Fruit fly (Drosophila melanogaster) whole organism, prepupa: Measurements from ENCODE around the gene sad.

ENCODE experiments used
- CG11294 ChIP-seq: fragments of 200-800 bp; sonication (Bioruptor generic); IDR thresholded peaks from 2 replicates; pipeline ENCODE4 v1.3.6; 2022; ENCODE audit warnings: missing biosample characterization, missing genetic modification characterization
- CG11762 ChIP-seq: fragments of 200-800 bp; sonication (Bioruptor generic); optimal IDR thresholded peaks from 3 replicates; lab custom pipeline; 2016; ENCODE audit warnings: missing biosample characterization, missing genetic modification characterization; ENCODE audit not compliant: insufficient read depth
- CG11902 ChIP-seq: fragments of 200-800 bp; sonication (Bioruptor generic); optimal IDR thresholded peaks from 3 replicates; lab custom pipeline; 2016; ENCODE audit warnings: missing biosample characterization, missing genetic modification characterization
- CG15336 ChIP-seq: fragments of 200-800 bp; sonication (Bioruptor generic); IDR thresholded peaks from 2 replicates; pipeline ENCODE4 v1.3.6; 2022; ENCODE audit warnings: missing biosample characterization, missing genetic modification characterization
- CG1621 ChIP-seq: fragments of 200-800 bp; sonication (Bioruptor generic); optimal IDR thresholded peaks from 3 replicates; lab custom pipeline; 2018; ENCODE audit warnings: missing biosample characterization, mild to moderate bottlenecking, missing genetic modification characterization
- CG16779 ChIP-seq: fragments of 200-800 bp; sonication (Bioruptor generic); optimal IDR thresholded peaks from 3 replicates; lab custom pipeline; 2017; ENCODE audit warnings: missing biosample characterization, mild to moderate bottlenecking, missing genetic modification characterization
- CG3032 ChIP-seq: fragments of 200-800 bp; optimal IDR thresholded peaks from 2 replicates; lab custom pipeline; 2019; ENCODE audit warnings: missing biosample characterization, mild to moderate bottlenecking, missing genetic modification characterization, moderate library complexity
- CG31627 ChIP-seq: fragments of 200-800 bp; sonication (Bioruptor generic); optimal IDR thresholded peaks from 3 replicates; lab custom pipeline; 2016; ENCODE audit warnings: missing biosample characterization, missing genetic modification characterization
- CG32006 ChIP-seq: fragments of 200-800 bp; sonication (Bioruptor generic); optimal IDR thresholded peaks from 3 replicates; lab custom pipeline; 2017; ENCODE audit warnings: missing biosample characterization, mild to moderate bottlenecking, missing genetic modification characterization
- CG34406 ChIP-seq: fragments of 200-800 bp; sonication (Bioruptor generic); optimal IDR thresholded peaks from 3 replicates; lab custom pipeline; 2016; ENCODE audit warnings: missing biosample characterization, missing genetic modification characterization
- CG4318 ChIP-seq: fragments of 200-800 bp; sonication (Bioruptor generic); optimal IDR thresholded peaks from 3 replicates; lab custom pipeline; 2017; ENCODE audit warnings: missing biosample characterization, mild to moderate bottlenecking, missing genetic modification characterization
- CG6163 ChIP-seq: fragments of 200-800 bp; sonication (Bioruptor generic); IDR thresholded peaks from 3 replicates; pipeline ENCODE4 v1.3.6; 2022; ENCODE audit warnings: missing biosample characterization, missing genetic modification characterization
- CG6276 ChIP-seq: fragments of 200-800 bp; sonication (Bioruptor generic); optimal IDR thresholded peaks from 2 replicates; lab custom pipeline; 2017; ENCODE audit warnings: missing biosample characterization, mild to moderate bottlenecking, missing genetic modification characterization
- CG6792 ChIP-seq: fragments of 200-800 bp; sonication (Bioruptor generic); optimal IDR thresholded peaks from 3 replicates; lab custom pipeline; 2016; ENCODE audit warnings: missing biosample characterization, missing genetic modification characterization
- CG7368 ChIP-seq: fragments of 200-800 bp; sonication (Bioruptor generic); optimal IDR thresholded peaks from 3 replicates; lab custom pipeline; 2016; ENCODE audit warnings: missing biosample characterization, missing genetic modification characterization
- CG8119 ChIP-seq: fragments of 200-800 bp; sonication (Bioruptor generic); IDR thresholded peaks from 3 replicates; pipeline ENCODE4 v1.3.6; 2022; ENCODE audit warnings: missing biosample characterization, missing genetic modification characterization
- CG9139 ChIP-seq: fragments of 200-800 bp; sonication (Bioruptor generic); optimal IDR thresholded peaks from 3 replicates; lab custom pipeline; 2017; ENCODE audit warnings: missing biosample characterization, mild to moderate bottlenecking, missing genetic modification characterization
- Eip75B ChIP-seq: fragments of 200-800 bp; sonication (Bioruptor generic); optimal IDR thresholded peaks from 3 replicates; lab custom pipeline; 2016; ENCODE audit warnings: missing biosample characterization, missing genetic modification characterization
- Eip78C ChIP-seq: fragments of 200-800 bp; sonication (Bioruptor generic); peaks from one replicate; lab custom pipeline; 2016; ENCODE audit warnings: missing biosample characterization, missing genetic modification characterization
- Eip93F ChIP-seq: fragments of 200-800 bp; sonication (Bioruptor generic); optimal IDR thresholded peaks from 2 replicates; lab custom pipeline; 2016; ENCODE audit warnings: missing biosample characterization, mild to moderate bottlenecking, missing genetic modification characterization
- Ets21C ChIP-seq: fragments of 200-800 bp; sonication (Bioruptor generic); optimal IDR thresholded peaks from 3 replicates; lab custom pipeline; 2016; ENCODE audit warnings: missing biosample characterization, missing genetic modification characterization
- Ets96B ChIP-seq: fragments of 200-800 bp; optimal IDR thresholded peaks from 2 replicates; lab custom pipeline; 2019; ENCODE audit warnings: missing biosample characterization, mild to moderate bottlenecking, missing genetic modification characterization, moderate library complexity
- Hr38 ChIP-seq: sonication (Bioruptor generic); optimal IDR thresholded peaks from 2 replicates; lab custom pipeline; 2016; ENCODE audit warnings: missing biosample characterization, missing genetic modification characterization
- Hr39 ChIP-seq: fragments of 200-800 bp; sonication (Bioruptor generic); optimal IDR thresholded peaks from 2 replicates; lab custom pipeline; 2016; ENCODE audit warnings: missing biosample characterization, missing genetic modification characterization
- Lpt ChIP-seq: fragments of 200-800 bp; sonication (Bioruptor generic); optimal IDR thresholded peaks from 3 replicates; lab custom pipeline; 2016; ENCODE audit warnings: missing biosample characterization, missing genetic modification characterization
- Met ChIP-seq: fragments of 200-800 bp; sonication (Bioruptor generic); optimal IDR thresholded peaks from 3 replicates; lab custom pipeline; 2016; ENCODE audit warnings: missing biosample characterization, missing genetic modification characterization
- OdsH ChIP-seq: fragments of 200-800 bp; sonication (Bioruptor generic); optimal IDR thresholded peaks from 3 replicates; lab custom pipeline; 2016; ENCODE audit warnings: missing biosample characterization, missing genetic modification characterization
- Smox ChIP-seq: fragments of 200-800 bp; sonication (Bioruptor generic); optimal IDR thresholded peaks from 3 replicates; lab custom pipeline; 2016; ENCODE audit warnings: missing biosample characterization, missing genetic modification characterization
- Sox102F ChIP-seq: fragments of 200-800 bp; sonication (Bioruptor generic); optimal IDR thresholded peaks from 2 replicates; lab custom pipeline; 2016; ENCODE audit warnings: missing biosample characterization, mild to moderate bottlenecking, missing genetic modification characterization
- Sox14 ChIP-seq: fragments of 200-800 bp; sonication (Bioruptor generic); optimal IDR thresholded peaks from 3 replicates; lab custom pipeline; 2016; ENCODE audit warnings: missing biosample characterization, missing genetic modification characterization
- Sox15 ChIP-seq: fragments of 200-800 bp; sonication (Bioruptor generic); optimal IDR thresholded peaks from 3 replicates; lab custom pipeline; 2016; ENCODE audit warnings: missing biosample characterization, missing genetic modification characterization
- achi ChIP-seq: fragments of 200-800 bp; sonication (Bioruptor generic); optimal IDR thresholded peaks from 3 replicates; lab custom pipeline; 2016; ENCODE audit warnings: missing biosample characterization, missing genetic modification characterization
- cyc ChIP-seq: fragments of 200-800 bp; sonication (Bioruptor generic); optimal IDR thresholded peaks from 3 replicates; lab custom pipeline; 2016; ENCODE audit warnings: missing biosample characterization, missing genetic modification characterization
- dac ChIP-seq: fragments of 200-800 bp; sonication (Bioruptor generic); optimal IDR thresholded peaks from 2 replicates; lab custom pipeline; 2017; ENCODE audit warnings: missing biosample characterization, mild to moderate bottlenecking, missing genetic modification characterization
- dsx ChIP-seq: fragments of 200-800 bp; optimal IDR thresholded peaks from 3 replicates; lab custom pipeline; 2019; ENCODE audit warnings: missing biosample characterization, mild to moderate bottlenecking, missing genetic modification characterization, moderate library complexity; ENCODE audit not compliant: poor library complexity, severe bottlenecking
- fd85E ChIP-seq: fragments of 200-800 bp; sonication (Bioruptor generic); optimal IDR thresholded peaks from 3 replicates; lab custom pipeline; 2016; ENCODE audit warnings: missing biosample characterization, missing genetic modification characterization
- fkh ChIP-seq: fragments of 200-800 bp; sonication (Bioruptor generic); optimal IDR thresholded peaks from 3 replicates; lab custom pipeline; 2017; ENCODE audit warnings: missing biosample characterization, mild to moderate bottlenecking, missing genetic modification characterization, moderate library complexity
- lz ChIP-seq: fragments of 200-800 bp; sonication (Bioruptor generic); optimal IDR thresholded peaks from 3 replicates; lab custom pipeline; 2016; ENCODE audit warnings: missing biosample characterization, missing genetic modification characterization
- net ChIP-seq: fragments of 200-800 bp; sonication (Bioruptor generic); optimal IDR thresholded peaks from 3 replicates; lab custom pipeline; 2016; ENCODE audit warnings: missing biosample characterization, missing genetic modification characterization
- pdm3 ChIP-seq: fragments of 200-800 bp; sonication (Bioruptor generic); optimal IDR thresholded peaks from 3 replicates; lab custom pipeline; 2016; ENCODE audit warnings: missing biosample characterization, missing genetic modification characterization
- salr ChIP-seq, 2 experiments: fragments of 200-800 bp; sonication (Bioruptor generic); optimal IDR thresholded peaks; 3 replicates each; lab custom pipeline; 2016 to 2018; ENCODE audit warnings: missing biosample characterization in 2 of 2, missing genetic modification characterization in 2 of 2, mild to moderate bottlenecking in 1 of 2
- spab ChIP-seq: fragments of 200-800 bp; sonication (Bioruptor generic); optimal IDR thresholded peaks from 2 replicates; lab custom pipeline; 2017; ENCODE audit warnings: missing biosample characterization, mild to moderate bottlenecking, missing genetic modification characterization, missing genetic modification reagents
- ss ChIP-seq, 2 experiments: fragments of 200-800 bp; sonication (Bioruptor generic); optimal IDR thresholded peaks; 2 replicates in 1 of 2; 3 replicates in 1 of 2; lab custom pipeline; 2017 to 2018; ENCODE audit warnings: mild to moderate bottlenecking in 2 of 2, missing biosample characterization in 2 of 2, missing genetic modification characterization in 2 of 2, moderate library complexity in 1 of 2
- svp ChIP-seq: fragments of 200-800 bp; sonication (Bioruptor generic); peaks from one replicate; lab custom pipeline; 2016; ENCODE audit warnings: missing biosample characterization, missing genetic modification characterization
- topi ChIP-seq: fragments of 200-800 bp; sonication (Bioruptor generic); optimal IDR thresholded peaks from 3 replicates; lab custom pipeline; 2016; ENCODE audit warnings: missing biosample characterization, missing genetic modification characterization
- vri ChIP-seq: fragments of 200-800 bp; sonication (Bioruptor generic); optimal IDR thresholded peaks from 3 replicates; lab custom pipeline; 2016; ENCODE audit warnings: missing biosample characterization, mild to moderate bottlenecking, missing genetic modification characterization

sad gene

dm6 chr3R:11872692-11873091, 4.3 kb upstream of the sad start (continued):
- TF ChIP-seq CG6163 (GFP tag; lab: Robert Waterston, UW) (peak; percentile 45; the same call in 2 of the 3 replicates), CG6276 (GFP tag; lab: Kevin White, UChicago) (no peak), CG15336 (GFP tag; lab: Robert Waterston, UW) (0 out of 2 replicates have a peak, but pooled peaks have one; percentile 32), dac (GFP tag; lab: Kevin White, UChicago) (no peak), pdm3 (no peak), cyc (peak; percentile 76), svp (GFP tag; lab: Kevin White, UChicago) (peak; percentile 78), CG11294 (no peak), fd85E (peak; percentile 1), spab (GFP tag; lab: Kevin White, UChicago) (peak; percentile 18), Ets96B (tag; lab: Kevin White, UChicago) (peak; percentile 18), CG31627 (GFP tag; lab: Kevin White, UChicago) (no peak), topi (peak; percentile 69)
- TF ChIP-seq, all 60 proteins: peak for 37

dm6 chr3R:11876750-11877149, 285 bp upstream of the sad start:
- TF ChIP-seq CG4318 (GFP tag; lab: Kevin White, UChicago) (no peak), spab (GFP tag; lab: Kevin White, UChicago) (no peak), CG11902 (GFP tag; lab: Kevin White, UChicago) (no peak), CG34406 (GFP tag; lab: Kevin White, UChicago) (no peak), Sox102F (GFP tag; lab: Kevin White, UChicago) (no peak), CG8119 (GFP tag; lab: Robert Waterston, UW) (no peak)
- TF ChIP-seq, all 60 proteins: peak for 0

- peak; percentile 69 for TF ChIP-seq Sox15 (GFP tag; lab: Kevin White, UChicago)
- peak; percentile 78 for TF ChIP-seq lz (GFP tag; lab: Kevin White, UChicago)
- TF ChIP-seq Eip93F (GFP tag; lab: Kevin White, UChicago) = peak; percentile 45
- TF ChIP-seq vri (GFP tag; lab: Kevin White, UChicago) = no peak
- TF ChIP-seq salr (GFP tag; optimal IDR thresholded peaks at IDR 0.05; lab: Kevin White, UChicago) = no peak
- TF ChIP-seq Hr39 (GFP tag; lab: Kevin White, UChicago) = peak; percentile 75
- TF ChIP-seq Eip78C (GFP tag; lab: Kevin White, UChicago) = peak; percentile 85
- peak; percentile 81 for TF ChIP-seq Sox14
- peak; percentile 54 for TF ChIP-seq dac (GFP tag; lab: Kevin White, UChicago)
- TF ChIP-seq Ets96B (tag; lab: Kevin White, UChicago) = peak; percentile 54
- peak; percentile 69 for TF ChIP-seq CG32006 (GFP tag; lab: Kevin White, UChicago)
- TF ChIP-seq Lpt (GFP tag; lab: Kevin White, UChicago) = peak; percentile 3
- TF ChIP-seq CG8119 (GFP tag; lab: Robert Waterston, UW) = peak; percentile 50; the same call in 1 of the 3 replicates
- no peak for TF ChIP-seq Hr38 (GFP tag; lab: Kevin White, UChicago)
- TF ChIP-seq CG15336 (GFP tag; lab: Robert Waterston, UW) = peak; percentile 53; the same call in 1 of the 2 replicates
- no peak for TF ChIP-seq net
- peak; percentile 75 for TF ChIP-seq cyc
- peak; percentile 50; the same call in 1 of the 2 replicates for TF ChIP-seq CG11294
- peak; percentile 77 for TF ChIP-seq pdm3
- TF ChIP-seq dsx (GFP tag; lab: Kevin White, UChicago) = no peak
- TF ChIP-seq fkh (GFP tag; lab: Kevin White, UChicago) = peak; percentile 73
- peak; percentile 39 for TF ChIP-seq CG6792 (GFP tag; lab: Kevin White, UChicago)
- peak; percentile 59 for TF ChIP-seq CG4318 (GFP tag; lab: Kevin White, UChicago)
- no peak for TF ChIP-seq ss (GFP tag; optimal IDR thresholded peaks at IDR 0.05; lab: Kevin White, UChicago)
- TF ChIP-seq CG1621 (tag; lab: Kevin White, UChicago) = peak; percentile 35
- no peak for TF ChIP-seq svp (GFP tag; lab: Kevin White, UChicago)
- no peak for TF ChIP-seq CG16779 (tag; lab: Kevin White, UChicago)
- TF ChIP-seq achi (GFP tag; lab: Kevin White, UChicago) = peak; percentile 57
- TF ChIP-seq CG9139 (GFP tag; lab: Kevin White, UChicago) = no peak
- TF ChIP-seq CG11762 (GFP tag; lab: Kevin White, UChicago) = no peak
- no peak for TF ChIP-seq CG7368 (GFP tag; lab: Kevin White, UChicago)
- no peak for TF ChIP-seq fd85E
- peak; percentile 82 for TF ChIP-seq CG3032 (tag; lab: Kevin White, UChicago)
- peak; percentile 62 for TF ChIP-seq CG11902 (GFP tag; lab: Kevin White, UChicago)
- peak; percentile 40 for TF ChIP-seq Sox102F (GFP tag; lab: Kevin White, UChicago)
- peak; percentile 71 for TF ChIP-seq Eip75B
- peak; percentile 38 for TF ChIP-seq CG34406 (GFP tag; lab: Kevin White, UChicago)
- TF ChIP-seq Smox = peak; percentile 71
- peak; percentile 79 for TF ChIP-seq OdsH (GFP tag; lab: Kevin White, UChicago)
- TF ChIP-seq Ets21C (GFP tag; lab: Kevin White, UChicago) = peak; percentile 64
- TF ChIP-seq Met (GFP tag; lab: Kevin White, UChicago) = no peak
Measured at dm6 chr3R:11882506-11882953, 5.5 kb downstream of the sad start, which contains the start of the genes CG6962 and CG31368. CG6962 (minus strand) TSS chr3R:11882534. CG31368 (plus strand) TSS chr3R:11882790.
